Worm (Caenorhabditis elegans) whole organism, midembryonic: ENCODE results near the gene K08B12.3.

Experiments
- T22C8.4 ChIP-seq: fragments of 200-800 bp; sonication (Bioruptor generic); IDR thresholded peaks from 2 replicates; pipeline ENCODE4 v1.3.6; 2022; ENCODE audit warnings: missing genetic modification characterization, missing compliant biosample characterization
- flt-1 ChIP-seq: fragments of 200-800 bp; sonication (Bioruptor generic); IDR thresholded peaks from 2 replicates; pipeline ENCODE4 v1.3.6; 2022; ENCODE audit warnings: missing genetic modification characterization, missing compliant biosample characterization
- klf-2 ChIP-seq: fragments of 200-800 bp; sonication (Bioruptor generic); conservative IDR thresholded peaks from 2 replicates; pipeline ENCODE4 v1.3.6; 2022; ENCODE audit warnings: missing genetic modification reagents, missing genetic modification characterization, missing compliant biosample characterization
- med-1 ChIP-seq: sonication (generic microtip); optimal IDR thresholded peaks from 2 replicates; lab custom pipeline; 2017; ENCODE audit warnings: missing genetic modification characterization, mild to moderate bottlenecking, missing compliant biosample characterization, antibody characterized with exemption, missing genetic modification reagents; ENCODE audit not compliant: insufficient read depth
- tab-1 ChIP-seq: fragments of 200-800 bp; sonication (Bioruptor generic); IDR thresholded peaks from 2 replicates; pipeline ENCODE4 v1.3.6; 2022; ENCODE audit warnings: missing genetic modification characterization, missing compliant biosample characterization
- ztf-23 ChIP-seq: fragments of 200-800 bp; sonication (Bioruptor generic); IDR thresholded peaks from 2 replicates; pipeline ENCODE4 v1.3.6; 2022; ENCODE audit warnings: missing genetic modification reagents, missing genetic modification characterization, missing compliant biosample characterization

DNA sequence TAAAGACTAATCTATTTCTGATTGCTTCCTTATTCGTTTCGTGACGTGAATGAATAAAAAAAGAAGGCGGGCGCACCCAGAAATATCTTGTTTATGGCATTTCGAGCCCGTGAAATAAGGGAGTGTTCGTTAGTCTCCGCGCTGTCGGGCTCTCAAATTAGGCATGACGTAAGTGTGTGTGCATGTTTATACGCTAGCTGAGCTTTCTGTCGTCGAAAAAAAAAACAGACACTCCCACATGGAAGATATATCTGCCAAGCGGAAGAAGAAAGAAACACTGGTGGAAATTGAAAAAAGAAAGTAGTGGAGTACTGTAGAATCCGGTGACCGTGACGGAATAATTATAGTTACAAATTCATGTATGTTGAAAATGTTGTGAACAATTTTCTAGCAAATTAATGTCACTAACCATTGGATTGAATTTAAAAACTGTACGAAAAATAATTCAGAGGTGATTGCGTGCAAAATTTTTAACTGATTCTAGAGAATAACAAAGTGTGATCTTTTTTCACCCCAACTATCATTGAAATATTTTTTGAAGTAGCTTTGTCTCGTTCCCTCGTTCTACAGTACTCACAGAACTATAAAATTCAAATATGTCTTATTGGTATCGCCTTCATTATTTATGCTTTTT, 9.9 kb upstream of the K08B12.3 start:
- TF ChIP-seq tab-1 (GFP tag; lab: Robert Waterston, UW) (no peak), flt-1 (GFP tag; lab: Robert Waterston, UW) (no peak), klf-2 (GFP tag; lab: Robert Waterston, UW) (no peak), ztf-23 (GFP tag; lab: Robert Waterston, UW) (no peak), med-1 (GFP tag; lab: Kevin White, UChicago) (no peak), T22C8.4 (GFP tag; lab: Robert Waterston, UW) (no peak)
